Worm (Caenorhabditis elegans): ENCODE measurements around the gene zmp-6.

- no peak for TF ChIP-seq lsy-27 (tag; optimal IDR thresholded peaks at IDR 0.05; ENCODE audit: borderline replicate concordance, insufficient read depth)
- no peak for TF ChIP-seq efl-1 (GFP tag; optimal IDR thresholded peaks at IDR 0.05)
- TF ChIP-seq pha-4 (tag; optimal IDR thresholded peaks at IDR 0.05): no peak
- TF ChIP-seq nfya-1 (tag; optimal IDR thresholded peaks at IDR 0.05; ENCODE audit: borderline replicate concordance, insufficient read depth): no peak
- no peak for TF ChIP-seq rec-8 (tag; optimal IDR thresholded peaks at IDR 0.05)
- no peak for TF ChIP-seq dpl-1 (GFP tag; optimal IDR thresholded peaks at IDR 0.05)
Observed at ce11 chrIII:7230841-7231240, 16.8 kb downstream of the zmp-6 start, which contains the start of gene R151.10.
